Worm (Caenorhabditis elegans) whole organism, early embryonic: ENCODE measurements around the gene ula-1.

ENCODE experiments used
- B0310.2 ChIP-seq: sonication (generic microtip); optimal IDR thresholded peaks from 2 replicates; lab custom pipeline; 2016; ENCODE audit warnings: mild to moderate bottlenecking, missing genetic modification characterization, missing compliant biosample characterization
- F13C5.2 ChIP-seq: sonication (generic microtip); optimal IDR thresholded peaks from 2 replicates; lab custom pipeline; 2017; ENCODE audit warnings: mild to moderate bottlenecking, missing genetic modification characterization, inconsistent platforms, missing compliant biosample characterization
- aly-1 ChIP-seq: sonication (generic microtip); optimal IDR thresholded peaks from 2 replicates; lab custom pipeline; 2016; ENCODE audit warnings: missing genetic modification characterization, missing compliant biosample characterization
- ama-1 ChIP-seq: fragments of 150-350 bp; optimal IDR thresholded peaks from 2 replicates; lab custom pipeline; 2014
- ceh-13 ChIP-seq: fragments of 200-800 bp; sonication (Bioruptor generic); optimal IDR thresholded peaks from 2 replicates; lab custom pipeline; 2018; ENCODE audit warnings: mild to moderate bottlenecking, missing genetic modification characterization, missing compliant biosample characterization
- ceh-36 ChIP-seq: sonication (generic microtip); optimal IDR thresholded peaks from 2 replicates; lab custom pipeline; 2016; ENCODE audit warnings: missing genetic modification characterization, inconsistent platforms, missing compliant biosample characterization
- ets-7 ChIP-seq: sonication (generic microtip); optimal IDR thresholded peaks from 2 replicates; lab custom pipeline; 2016; ENCODE audit warnings: missing genotype, missing genetic modification characterization, missing compliant biosample characterization
- flt-1 ChIP-seq: fragments of 200-800 bp; sonication (Bioruptor generic); IDR thresholded peaks from 2 replicates; pipeline ENCODE4 v1.3.6; 2022; ENCODE audit warnings: missing genetic modification characterization, missing compliant biosample characterization
- hmbx-1 ChIP-seq: sonication (generic microtip); optimal IDR thresholded peaks from 2 replicates; lab custom pipeline; 2016; ENCODE audit warnings: mild to moderate bottlenecking, missing genetic modification characterization, missing compliant biosample characterization
- hmg-4 ChIP-seq: fragments of 200-800 bp; sonication (Bioruptor generic); optimal IDR thresholded peaks from 2 replicates; lab custom pipeline; 2018; ENCODE audit warnings: mild to moderate bottlenecking, missing genetic modification characterization, missing compliant biosample characterization
- hnd-1 ChIP-seq: sonication (generic microtip); optimal IDR thresholded peaks from 2 replicates; lab custom pipeline; 2016; ENCODE audit warnings: missing genetic modification characterization, missing compliant biosample characterization
- pes-1 ChIP-seq: fragments of 200-800 bp; sonication (Bioruptor generic); IDR thresholded peaks from 2 replicates; pipeline ENCODE4 v1.3.6; 2022; ENCODE audit warnings: missing genetic modification reagents, missing genetic modification characterization, missing compliant biosample characterization
- scrt-1 ChIP-seq: fragments of 200-800 bp; sonication (Bioruptor generic); IDR thresholded peaks from 2 replicates; pipeline ENCODE4 v1.3.6; 2022; ENCODE audit warnings: missing genetic modification characterization, missing compliant biosample characterization
- sea-1 ChIP-seq: fragments of 200-800 bp; sonication (Bioruptor generic); conservative IDR thresholded peaks from 2 replicates; pipeline ENCODE4 v1.3.6; 2022; ENCODE audit warnings: missing genetic modification characterization, missing compliant biosample characterization
- tbx-11 ChIP-seq: fragments of 200-800 bp; sonication (Bioruptor generic); IDR thresholded peaks from 2 replicates; pipeline ENCODE4 v1.3.6; 2022; ENCODE audit warnings: missing genetic modification characterization, missing compliant biosample characterization
- tbx-37 ChIP-seq: fragments of 200-800 bp; sonication (Bioruptor generic); conservative IDR thresholded peaks from 2 replicates; pipeline ENCODE4 v1.3.6; 2022; ENCODE audit warnings: missing genetic modification reagents, missing genetic modification characterization, missing compliant biosample characterization
- tra-4 ChIP-seq: sonication (generic microtip); optimal IDR thresholded peaks from 2 replicates; lab custom pipeline; 2017; ENCODE audit warnings: missing genetic modification characterization, missing compliant biosample characterization

Gene ula-1

ce11 chrIII:4922020-4922419 is 1.9 kb upstream of the ula-1 start, which contains the start of gene mmab-1:
Gene mmab-1 (minus strand): TSS chrIII:4922114.
- peak; percentile 55; the same call in 1 of the 2 replicates for TF ChIP-seq pes-1 (GFP tag; lab: Robert Waterston, UW)

- TF ChIP-seq scrt-1 (GFP tag; lab: Robert Waterston, UW), result no peak
- no peak for TF ChIP-seq flt-1 (GFP tag; lab: Robert Waterston, UW)
- no peak for TF ChIP-seq hmbx-1 (tag; lab: Kevin White, UChicago)
- no peak for TF ChIP-seq aly-1 (tag; lab: Kevin White, UChicago)
- no peak for TF ChIP-seq ceh-13 (GFP tag; lab: Kevin White, UChicago)
- no peak for TF ChIP-seq tbx-37 (GFP tag; lab: Robert Waterston, UW)
- no peak for TF ChIP-seq ama-1 (lab: Kevin White, UChicago)
- TF ChIP-seq tra-4 (tag; lab: Kevin White, UChicago), result no peak
- TF ChIP-seq pes-1 (GFP tag; lab: Robert Waterston, UW), result no peak
- TF ChIP-seq ceh-36 (tag; lab: Kevin White, UChicago), result no peak
- TF ChIP-seq sea-1 (GFP tag; lab: Robert Waterston, UW), result no peak
- TF ChIP-seq hnd-1 (tag; lab: Kevin White, UChicago), result no peak
- TF ChIP-seq F13C5.2 (tag; lab: Kevin White, UChicago), result no peak
- TF ChIP-seq hmg-4 (GFP tag; lab: Kevin White, UChicago), result no peak
- no peak for TF ChIP-seq B0310.2
- no peak for TF ChIP-seq tbx-11
- no peak for TF ChIP-seq ets-7 (tag; lab: Kevin White, UChicago)
These were observed 1.2 kb downstream of the ula-1 start for ce11 chrIII:4918906-4919305.

ce11 chrIII:4917960-4918712 is 2.0 kb downstream of the ula-1 start, which contains the start of gene rpb-8:
Gene rpb-8 (minus strand): TSS chrIII:4918008.
- TF ChIP-seq ets-7 (tag; lab: Kevin White, UChicago) (no peak), hmg-4 (GFP tag; lab: Kevin White, UChicago) (no peak), aly-1 (tag; lab: Kevin White, UChicago) (no peak), ceh-36 (tag; lab: Kevin White, UChicago) (no peak), F13C5.2 (tag; lab: Kevin White, UChicago) (no peak)

ce11 chrIII:4917077-4917476 is 3.0 kb downstream of the ula-1 start, which contains the start of gene rars-1:
Gene rars-1 (minus strand): TSS chrIII:4917177.
- no peak for TF ChIP-seq ets-7 (tag; lab: Kevin White, UChicago)
- no peak for TF ChIP-seq B0310.2

- no peak for TF ChIP-seq hnd-1 (tag; lab: Kevin White, UChicago)
- no peak for TF ChIP-seq ceh-36 (tag; lab: Kevin White, UChicago)
- TF ChIP-seq tbx-11, result no peak
- TF ChIP-seq ceh-13 (GFP tag; lab: Kevin White, UChicago), result no peak
- TF ChIP-seq tbx-37 (GFP tag; lab: Robert Waterston, UW), result no peak
- no peak for TF ChIP-seq ama-1 (lab: Kevin White, UChicago)
- TF ChIP-seq aly-1 (tag; lab: Kevin White, UChicago), result no peak
These were observed 6.4 kb downstream of the ula-1 start for ce11 chrIII:4913736-4914135.

ce11 chrIII:4912317-4912716 is 7.8 kb downstream of the ula-1 start, which contains the start of the genes F26F4.9 and cee-1:
Gene F26F4.9 (minus strand): TSS chrIII:4912521.
Gene cee-1 (plus strand): TSS chrIII:4912699.
- TF ChIP-seq hnd-1 (tag; lab: Kevin White, UChicago) (no peak), tbx-37 (GFP tag; lab: Robert Waterston, UW) (0 out of 2 replicates have a peak, but pooled peaks have one; percentile 25)

ce11 chrIII:4910956-4911355 is 9.2 kb downstream of the ula-1 start, which contains the start of gene F26F4.2:
Gene F26F4.2 (plus strand): TSS chrIII:4911256.
- TF ChIP-seq flt-1 (GFP tag; lab: Robert Waterston, UW) (no peak), aly-1 (tag; lab: Kevin White, UChicago) (no peak), ceh-13 (GFP tag; lab: Kevin White, UChicago) (no peak), tbx-11 (no peak), B0310.2 (no peak), hmbx-1 (tag; lab: Kevin White, UChicago) (no peak), hnd-1 (tag; lab: Kevin White, UChicago) (no peak), scrt-1 (GFP tag; lab: Robert Waterston, UW) (no peak), pes-1 (GFP tag; lab: Robert Waterston, UW) (no peak), tra-4 (tag; lab: Kevin White, UChicago) (no peak), ets-7 (tag; lab: Kevin White, UChicago) (no peak), F13C5.2 (tag; lab: Kevin White, UChicago) (no peak), ceh-36 (tag; lab: Kevin White, UChicago) (no peak), hmg-4 (GFP tag; lab: Kevin White, UChicago) (no peak), ama-1 (lab: Kevin White, UChicago) (no peak), tbx-37 (GFP tag; lab: Robert Waterston, UW) (no peak), sea-1 (GFP tag; lab: Robert Waterston, UW) (no peak)

- TF ChIP-seq hnd-1 (tag; lab: Kevin White, UChicago), result no peak
- TF ChIP-seq sea-1 (GFP tag; lab: Robert Waterston, UW), result no peak
- no peak for TF ChIP-seq tbx-37 (GFP tag; lab: Robert Waterston, UW)
- no peak for TF ChIP-seq ceh-36 (tag; lab: Kevin White, UChicago)
- TF ChIP-seq ceh-13 (GFP tag; lab: Kevin White, UChicago), result no peak
These were observed 10.2 kb downstream of the ula-1 start, which contains the start of gene F26F4.12 for ce11 chrIII:4909938-4910337. Gene F26F4.12 (minus strand): TSS chrIII:4910038.
